Worm (Caenorhabditis elegans): ENCODE measurements around the gene K10G6.5.

The K10G6.5 gene

ce11 chrII:3958673-3959299, 28.3 kb upstream of the K10G6.5 start:
- no peak for TF ChIP-seq unc-39 (tag; optimal IDR thresholded peaks at IDR 0.05)
- peak; percentile 11 for TF ChIP-seq snpc-4 (tag; optimal IDR thresholded peaks at IDR 0.05)
- TF ChIP-seq lsy-2 (tag; optimal IDR thresholded peaks at IDR 0.05): peak; percentile 33 to 81
- TF ChIP-seq nhr-77 (tag; optimal IDR thresholded peaks at IDR 0.05): no peak
- peak; percentile 76 for TF ChIP-seq C34F6.9 (tag; optimal IDR thresholded peaks at IDR 0.05)
- peak; percentile 55 for TF ChIP-seq fos-1 (tag; optimal IDR thresholded peaks at IDR 0.05)
- peak; percentile 69 for TF ChIP-seq zag-1 (tag; optimal IDR thresholded peaks at IDR 0.05)
- no peak for TF ChIP-seq sem-4 (tag; optimal IDR thresholded peaks at IDR 0.05)
- TF ChIP-seq lin-11 (tag; optimal IDR thresholded peaks at IDR 0.05): no peak
- no peak for TF ChIP-seq ceh-82 (tag; optimal IDR thresholded peaks at IDR 0.05)
- peak; percentile 51 for TF ChIP-seq sma-3 (GFP tag; optimal IDR thresholded peaks at IDR 0.05)
- peak; percentile 96 for TF ChIP-seq F13H6.1 (tag; optimal IDR thresholded peaks at IDR 0.05)
- peak; percentile 55 for TF ChIP-seq nhr-6 (tag; optimal IDR thresholded peaks at IDR 0.05)
- TF ChIP-seq skn-1 (tag; optimal IDR thresholded peaks at IDR 0.05): peak; percentile 27
- TF ChIP-seq ceh-16 (tag; optimal IDR thresholded peaks at IDR 0.05): no peak
- TF ChIP-seq unc-55 (GFP tag; optimal IDR thresholded peaks at IDR 0.05): peak; percentile 70
- peak; percentile 18 for TF ChIP-seq ama-1 (optimal IDR thresholded peaks at IDR 0.05)
- peak; percentile 71 for TF ChIP-seq nhr-129 (tag; optimal IDR thresholded peaks at IDR 0.05)
- peak; percentile 29 for TF ChIP-seq nhr-25 (tag; optimal IDR thresholded peaks at IDR 0.05)
- no peak for TF ChIP-seq peb-1 (tag; optimal IDR thresholded peaks at IDR 0.05)
- peak; percentile 77 for TF ChIP-seq crh-2 (tag; optimal IDR thresholded peaks at IDR 0.05)
- TF ChIP-seq sma-9 (GFP tag; optimal IDR thresholded peaks at IDR 0.05): peak; percentile 95
- TF ChIP-seq sma-9 (tag; optimal IDR thresholded peaks at IDR 0.05): no peak
- peak; percentile 80 to 94 for TF ChIP-seq mdl-1 (tag; optimal IDR thresholded peaks at IDR 0.05)
- TF ChIP-seq nhr-237 (tag; optimal IDR thresholded peaks at IDR 0.05): no peak
- peak; percentile 69 for TF ChIP-seq egl-27 (tag; optimal IDR thresholded peaks at IDR 0.05)
- peak; percentile 42 for TF ChIP-seq nhr-21 (tag; optimal IDR thresholded peaks at IDR 0.05)
- TF ChIP-seq mab-5 (tag; optimal IDR thresholded peaks at IDR 0.05): peak; percentile 56
- peak; percentile 67 for TF ChIP-seq ztf-4 (tag; optimal IDR thresholded peaks at IDR 0.05)
- TF ChIP-seq Y55F3AM.14 (GFP tag; optimal IDR thresholded peaks at IDR 0.05): peak; percentile 89
- peak; percentile 39 for TF ChIP-seq gmeb-1 (tag; optimal IDR thresholded peaks at IDR 0.05)

DNA sequence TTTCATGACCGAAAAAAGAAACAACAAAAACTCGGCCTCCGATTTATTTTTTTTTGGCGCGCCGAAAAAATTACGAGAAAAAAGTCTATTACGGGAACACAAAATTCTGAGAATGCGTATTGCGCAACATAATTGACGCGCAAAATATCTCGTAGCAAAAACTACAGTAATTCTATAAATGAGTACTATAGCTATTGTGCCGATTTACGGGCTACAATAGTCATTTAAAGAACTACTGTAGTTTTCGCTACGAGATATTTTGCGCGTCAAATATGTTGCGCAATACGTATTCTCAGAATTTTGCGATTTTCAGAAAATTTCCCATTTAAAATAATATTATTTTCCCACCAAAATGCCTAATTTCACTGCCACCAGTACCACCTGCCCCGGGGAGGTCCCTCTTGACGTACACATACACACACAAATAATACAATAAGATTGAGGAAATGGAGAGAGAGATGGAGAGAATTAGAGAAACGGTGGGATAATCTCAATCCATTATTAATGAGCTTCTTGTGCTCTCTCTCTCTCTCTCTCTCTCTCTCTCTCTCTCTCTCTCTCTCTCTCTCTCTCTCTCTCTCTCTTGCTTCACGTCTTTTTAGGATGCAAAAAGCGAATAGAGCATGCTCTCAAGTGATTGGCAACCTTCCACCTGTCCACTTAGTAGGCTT, 27.5 kb upstream of the K10G6.5 start:
- TF ChIP-seq lsy-2 (tag; optimal IDR thresholded peaks at IDR 0.05): peak in 1 of 2 experiments; percentile 14
- TF ChIP-seq elt-3 (tag; optimal IDR thresholded peaks at IDR 0.05): no peak
- no peak for TF ChIP-seq nhr-237 (tag; optimal IDR thresholded peaks at IDR 0.05)
- TF ChIP-seq unc-62 (GFP tag; optimal IDR thresholded peaks at IDR 0.05): no peak
- TF ChIP-seq alr-1 (tag; optimal IDR thresholded peaks at IDR 0.05): no peak
- peak; percentile 24 for TF ChIP-seq sma-9 (GFP tag; optimal IDR thresholded peaks at IDR 0.05)
- TF ChIP-seq sma-9 (tag; optimal IDR thresholded peaks at IDR 0.05): no peak
- no peak for TF ChIP-seq crh-2 (tag; optimal IDR thresholded peaks at IDR 0.05)

- TF ChIP-seq lin-13 (GFP tag; optimal IDR thresholded peaks at IDR 0.05) (peak; percentile 50), nhr-6 (tag; optimal IDR thresholded peaks at IDR 0.05) (peak; percentile 45), mab-5 (tag; optimal IDR thresholded peaks at IDR 0.05) (peak; percentile 57), nhr-237 (tag; optimal IDR thresholded peaks at IDR 0.05) (no peak), crh-2 (tag; optimal IDR thresholded peaks at IDR 0.05) (peak; percentile 2), nhr-21 (tag; optimal IDR thresholded peaks at IDR 0.05) (no peak), lsy-2 (tag; optimal IDR thresholded peaks at IDR 0.05) (peak in 1 of 2 experiments; percentile 63), C34F6.9 (tag; optimal IDR thresholded peaks at IDR 0.05) (peak; percentile 72), unc-55 (GFP tag; optimal IDR thresholded peaks at IDR 0.05) (peak; percentile 93), nhr-129 (tag; optimal IDR thresholded peaks at IDR 0.05) (peak; percentile 42), dmd-4 (tag; optimal IDR thresholded peaks at IDR 0.05) (no peak), sma-9 (GFP tag; optimal IDR thresholded peaks at IDR 0.05) (peak; percentile 19), sma-9 (tag; optimal IDR thresholded peaks at IDR 0.05) (no peak), fos-1 (tag; optimal IDR thresholded peaks at IDR 0.05) (peak; percentile 1)
Measured at ce11 chrII:3960276-3960675, 26.8 kb upstream of the K10G6.5 start.

DNA sequence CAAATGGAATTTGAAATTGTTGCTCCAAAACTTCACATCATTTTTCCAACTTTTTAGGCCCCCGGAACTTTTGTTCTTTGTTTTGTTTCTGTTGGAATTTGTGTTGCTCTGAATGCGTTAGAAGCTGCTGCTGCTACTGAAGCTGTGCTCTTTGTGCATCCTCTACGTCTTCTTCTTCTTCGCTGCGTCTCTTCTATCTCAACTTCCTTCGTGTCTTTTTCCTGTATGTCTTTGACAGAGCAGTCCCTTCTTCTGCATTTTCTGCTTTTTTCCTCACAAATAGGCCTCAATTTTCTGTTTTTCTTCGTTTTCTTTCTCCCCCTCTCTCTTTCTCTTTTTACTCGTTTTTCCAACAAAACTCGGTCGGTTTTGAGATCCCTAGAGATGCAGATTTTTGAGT, 25.8 kb upstream of the K10G6.5 start:
- peak in 1 of 2 experiments; percentile 33 for TF ChIP-seq lsy-2 (tag; optimal IDR thresholded peaks at IDR 0.05)
- no peak for TF ChIP-seq nhr-77 (tag; optimal IDR thresholded peaks at IDR 0.05)
- TF ChIP-seq Y55F3AM.14 (GFP tag; optimal IDR thresholded peaks at IDR 0.05): peak; percentile 21
- TF ChIP-seq fos-1 (tag; optimal IDR thresholded peaks at IDR 0.05): no peak
- peak; percentile 32 for TF ChIP-seq C34F6.9 (tag; optimal IDR thresholded peaks at IDR 0.05)
- TF ChIP-seq lin-39 (tag; optimal IDR thresholded peaks at IDR 0.05): no peak
